Worm (Caenorhabditis elegans) whole organism, young adult: ENCODE measurements around the gene T07F10.3.

Experiments
- D2030.7 ChIP-seq: fragments of 200-800 bp; sonication (Bioruptor generic); IDR thresholded peaks from 2 replicates; pipeline ENCODE4 v1.3.6; 2022; ENCODE audit warnings: missing genetic modification reagents, missing genetic modification characterization, missing compliant biosample characterization
- F10E7.11 ChIP-seq: sonication (generic microtip); optimal IDR thresholded peaks from 2 replicates; lab custom pipeline; 2017; ENCODE audit warnings: mild to moderate bottlenecking, missing genetic modification characterization, moderate library complexity, missing compliant biosample characterization
- F39B2.1 ChIP-seq: fragments of 200-800 bp; sonication (Bioruptor generic); IDR thresholded peaks from 2 replicates; pipeline ENCODE4 v1.3.6; 2022; ENCODE audit warnings: missing genetic modification reagents, missing genetic modification characterization, missing compliant biosample characterization
- F55B11.4 ChIP-seq: sonication (generic microtip); optimal IDR thresholded peaks from 2 replicates; lab custom pipeline; 2016; ENCODE audit warnings: missing compliant biosample characterization, missing genetic modification characterization, borderline replicate concordance; ENCODE audit not compliant: insufficient read depth
- K11D2.4 ChIP-seq: fragments of 200-800 bp; sonication (Bioruptor generic); IDR thresholded peaks from 2 replicates; pipeline ENCODE4 v1.3.6; 2022; ENCODE audit warnings: missing genetic modification reagents, missing genetic modification characterization, missing compliant biosample characterization
- T26A5.8 ChIP-seq: sonication (generic microtip); optimal IDR thresholded peaks from 2 replicates; lab custom pipeline; 2016; ENCODE audit warnings: missing genetic modification characterization, missing compliant biosample characterization
- Y53F4B.3 ChIP-seq: fragments of 200-800 bp; sonication (Bioruptor generic); IDR thresholded peaks from 2 replicates; pipeline ENCODE4 v1.3.6; 2022; ENCODE audit warnings: missing genetic modification reagents, missing genetic modification characterization, missing compliant biosample characterization
- Y53G8AR.9 ChIP-seq: fragments of 200-800 bp; sonication (Bioruptor generic); conservative IDR thresholded peaks from 2 replicates; pipeline ENCODE4 v1.3.6; 2022; ENCODE audit warnings: missing genetic modification reagents, missing genetic modification characterization, missing compliant biosample characterization
- Y67H2A.10 ChIP-seq: fragments of 200-800 bp; sonication (Bioruptor generic); conservative IDR thresholded peaks from 2 replicates; pipeline ENCODE4 v1.3.6; 2022; ENCODE audit warnings: missing genetic modification reagents, missing genetic modification characterization, missing compliant biosample characterization
- ama-1 ChIP-seq, 3 experiments: fragments of 150-350 bp in 1 of 3; sonication (generic microtip) in 2 of 3; optimal IDR thresholded peaks; 2 replicates each; lab custom pipeline; 2014 to 2018; ENCODE audit warnings: missing biosample characterization in 2 of 3, missing genetic modification characterization in 2 of 3, missing genetic modification reagents in 2 of 3
- aptf-2 ChIP-seq: fragments of 200-800 bp; sonication (Bioruptor generic); conservative IDR thresholded peaks from 2 replicates; pipeline ENCODE4 v1.3.6; 2022; ENCODE audit warnings: missing genetic modification reagents, missing genetic modification characterization, missing compliant biosample characterization
- attf-3 ChIP-seq: fragments of 200-800 bp; sonication (Bioruptor generic); conservative IDR thresholded peaks from 2 replicates; pipeline ENCODE4 v1.3.6; 2022; ENCODE audit warnings: missing genetic modification reagents, missing genetic modification characterization, missing compliant biosample characterization
- attf-5 ChIP-seq: fragments of 200-800 bp; sonication (Bioruptor generic); optimal IDR thresholded peaks from 2 replicates; lab custom pipeline; 2018; ENCODE audit warnings: mild to moderate bottlenecking, missing genetic modification characterization, missing compliant biosample characterization
- bed-1 ChIP-seq: fragments of 200-800 bp; sonication (Bioruptor generic); IDR thresholded peaks from 2 replicates; pipeline ENCODE4 v1.3.6; 2022; ENCODE audit warnings: missing genetic modification reagents, missing genetic modification characterization, missing compliant biosample characterization
- ceh-100 ChIP-seq: fragments of 200-800 bp; sonication (Bioruptor generic); IDR thresholded peaks from 2 replicates; pipeline ENCODE4 v1.3.6; 2022; ENCODE audit warnings: missing genetic modification reagents, missing genetic modification characterization, missing compliant biosample characterization
- ceh-40 ChIP-seq: fragments of 200-800 bp; sonication (Bioruptor generic); IDR thresholded peaks from 2 replicates; pipeline ENCODE4 v1.3.6; 2022; ENCODE audit warnings: missing genetic modification characterization, missing compliant biosample characterization
- ceh-79 ChIP-seq: sonication (generic microtip); optimal IDR thresholded peaks from 2 replicates; lab custom pipeline; 2017; ENCODE audit warnings: mild to moderate bottlenecking, missing genetic modification characterization, missing compliant biosample characterization
- dpff-1 ChIP-seq: sonication (generic microtip); optimal IDR thresholded peaks from 2 replicates; lab custom pipeline; 2017; ENCODE audit warnings: mild to moderate bottlenecking, missing genetic modification characterization, missing compliant biosample characterization
- egrh-3 ChIP-seq: fragments of 200-800 bp; sonication (Bioruptor generic); IDR thresholded peaks from 2 replicates; pipeline ENCODE4 v1.3.6; 2022; ENCODE audit warnings: missing genetic modification reagents, missing genetic modification characterization, missing compliant biosample characterization
- ekl-4 ChIP-seq: fragments of 200-800 bp; sonication (Bioruptor generic); IDR thresholded peaks from 2 replicates; pipeline ENCODE4 v1.3.6; 2022; ENCODE audit warnings: missing genetic modification reagents, missing genetic modification characterization, missing compliant biosample characterization
- ets-4 ChIP-seq: fragments of 200-800 bp; sonication (Bioruptor generic); optimal IDR thresholded peaks from 2 replicates; lab custom pipeline; 2018; ENCODE audit warnings: mild to moderate bottlenecking, missing genetic modification characterization, missing compliant biosample characterization
- lag-1 ChIP-seq: fragments of 200-800 bp; sonication (Bioruptor generic); IDR thresholded peaks from 2 replicates; pipeline ENCODE4 v1.3.6; 2022; ENCODE audit warnings: missing genetic modification reagents, missing genetic modification characterization, missing compliant biosample characterization
- let-526 ChIP-seq: fragments of 200-800 bp; sonication (Bioruptor generic); IDR thresholded peaks from 2 replicates; pipeline ENCODE4 v1.3.6; 2022; ENCODE audit warnings: missing genetic modification reagents, missing genetic modification characterization, missing compliant biosample characterization
- lin-40 ChIP-seq: sonication (generic microtip); optimal IDR thresholded peaks from 2 replicates; lab custom pipeline; 2016; ENCODE audit warnings: missing genetic modification characterization, mild to moderate bottlenecking, missing compliant biosample characterization, missing genotype, missing genetic modification reagents
- lir-1 ChIP-seq: fragments of 200-800 bp; sonication (Bioruptor generic); conservative IDR thresholded peaks from 2 replicates; pipeline ENCODE4 v1.3.6; 2022; ENCODE audit warnings: missing genetic modification reagents, missing genetic modification characterization, missing compliant biosample characterization
- lsl-1 ChIP-seq: fragments of 200-800 bp; sonication (Bioruptor generic); optimal IDR thresholded peaks from 2 replicates; lab custom pipeline; 2018; ENCODE audit warnings: mild to moderate bottlenecking, missing genetic modification characterization, moderate library complexity, missing compliant biosample characterization
- madf-8 ChIP-seq: fragments of 200-800 bp; sonication (Bioruptor generic); conservative IDR thresholded peaks from 2 replicates; pipeline ENCODE4 v1.3.6; 2022; ENCODE audit warnings: missing genetic modification reagents, missing genetic modification characterization, missing compliant biosample characterization
- mcd-1 ChIP-seq: fragments of 200-800 bp; sonication (Bioruptor generic); IDR thresholded peaks from 2 replicates; pipeline ENCODE4 v1.3.6; 2022; ENCODE audit warnings: missing genetic modification reagents, missing genetic modification characterization, missing compliant biosample characterization
- nhr-179 ChIP-seq: sonication (generic microtip); optimal IDR thresholded peaks from 2 replicates; lab custom pipeline; 2016; ENCODE audit warnings: mild to moderate bottlenecking, missing genetic modification characterization, missing compliant biosample characterization
- pha-4 ChIP-seq: fragments of 150-350 bp; sonication (generic microtip); optimal IDR thresholded peaks from 2 replicates; lab custom pipeline; 2014; ENCODE audit warnings: missing biosample characterization, missing genetic modification reagents, missing genetic modification characterization
- rcor-1 ChIP-seq: fragments of 200-800 bp; sonication (Bioruptor generic); IDR thresholded peaks from 2 replicates; pipeline ENCODE4 v1.3.6; 2022; ENCODE audit warnings: missing genetic modification reagents, missing genetic modification characterization, missing compliant biosample characterization
- repo-1 ChIP-seq: sonication (generic microtip); optimal IDR thresholded peaks from 2 replicates; lab custom pipeline; 2017; ENCODE audit warnings: mild to moderate bottlenecking, missing genetic modification characterization, missing compliant biosample characterization
- rpc-1 ChIP-seq, 2 experiments: fragments of 150-350 bp in 1 of 2; sonication (generic microtip) in 1 of 2; optimal IDR thresholded peaks; 2 replicates each; lab custom pipeline; 2014 to 2018; ENCODE audit warnings: missing biosample characterization in 1 of 2, missing genetic modification characterization in 1 of 2, missing genetic modification reagents in 1 of 2, missing genotype in 1 of 2
- zim-3 ChIP-seq: sonication (generic microtip); optimal IDR thresholded peaks from 2 replicates; lab custom pipeline; 2017; ENCODE audit warnings: mild to moderate bottlenecking, missing genetic modification characterization, moderate library complexity, missing compliant biosample characterization
- ztf-26 ChIP-seq: sonication (generic microtip); optimal IDR thresholded peaks from 2 replicates; lab custom pipeline; 2017; ENCODE audit warnings: missing genetic modification characterization, missing compliant biosample characterization
- ztf-3 ChIP-seq: fragments of 200-800 bp; sonication (Bioruptor generic); optimal IDR thresholded peaks from 2 replicates; lab custom pipeline; 2018; ENCODE audit warnings: mild to moderate bottlenecking, missing genetic modification characterization, missing compliant biosample characterization

Gene T07F10.3

ce11 chrV:12882370-12882769 lies 12.5 kb upstream of the T07F10.3 start:
- TF ChIP-seq ztf-26 (tag; lab: Kevin White, UChicago) (no peak), ets-4 (GFP tag; lab: Kevin White, UChicago) (no peak), Y53G8AR.9 (GFP tag; lab: Robert Waterston, UW) (no peak), lag-1 (no peak), F55B11.4 (tag; lab: Kevin White, UChicago) (no peak), ceh-40 (GFP tag; lab: Robert Waterston, UW) (no peak), pha-4 (tag; lab: Kevin White, UChicago) (no peak), T26A5.8 (no peak), attf-5 (GFP tag; lab: Kevin White, UChicago) (no peak), K11D2.4 (no peak), repo-1 (tag; lab: Kevin White, UChicago) (no peak), zim-3 (no peak), lin-40 (no peak)
- TF ChIP-seq, all 124 proteins: peak for 0

- TF ChIP-seq bed-1 (GFP tag; lab: Robert Waterston, UW) (no peak), egrh-3 (no peak), ama-1 (optimal IDR thresholded peaks at IDR 0.05; lab: Kevin White, UChicago) (no peak), ama-1 (GFP tag; optimal IDR thresholded peaks at IDR 0.05; lab: Kevin White, UChicago) (no peak), attf-3 (GFP tag; lab: Robert Waterston, UW) (no peak), rpc-1 (optimal IDR thresholded peaks at IDR 0.05; lab: Kevin White, UChicago) (no peak), rpc-1 (tag; optimal IDR thresholded peaks at IDR 0.05; lab: Kevin White, UChicago) (no peak), aptf-2 (no peak)
Observed at ce11 chrV:12881396-12881795, 11.6 kb upstream of the T07F10.3 start.

- TF ChIP-seq rcor-1 (GFP tag; lab: Robert Waterston, UW): no peak
- no peak for TF ChIP-seq nhr-179 (tag; lab: Kevin White, UChicago)
- TF ChIP-seq ekl-4: no peak
- no peak for TF ChIP-seq ceh-100 (GFP tag; lab: Robert Waterston, UW)
- TF ChIP-seq dpff-1 (tag; lab: Kevin White, UChicago): no peak
- no peak for TF ChIP-seq Y67H2A.10 (GFP tag; lab: Robert Waterston, UW)
- no peak for TF ChIP-seq F10E7.11 (tag; lab: Kevin White, UChicago)
- no peak for TF ChIP-seq F39B2.1
- TF ChIP-seq lir-1 (GFP tag; lab: Robert Waterston, UW): no peak
- TF ChIP-seq ztf-3 (GFP tag; lab: Kevin White, UChicago): no peak
- TF ChIP-seq ceh-79 (tag; lab: Kevin White, UChicago): no peak
- no peak for TF ChIP-seq lsl-1 (GFP tag; lab: Kevin White, UChicago)
- TF ChIP-seq let-526 (GFP tag; lab: Robert Waterston, UW): no peak
- no peak for TF ChIP-seq madf-8 (GFP tag; lab: Robert Waterston, UW)
- TF ChIP-seq ama-1 (optimal IDR thresholded peaks at IDR 0.05; lab: Kevin White, UChicago): no peak
- no peak for TF ChIP-seq ama-1 (GFP tag; optimal IDR thresholded peaks at IDR 0.05; lab: Kevin White, UChicago)
- no peak for TF ChIP-seq Y53F4B.3 (GFP tag; lab: Robert Waterston, UW)
- no peak for TF ChIP-seq mcd-1
- no peak for TF ChIP-seq D2030.7 (GFP tag; lab: Robert Waterston, UW)
- TF ChIP-seq, all 124 proteins: peak for 0
Observed at ce11 chrV:12879349-12879748, 9.5 kb upstream of the T07F10.3 start.
